Fruit fly (Drosophila melanogaster) whole organism, pupa: ENCODE measurements around the gene Phyhd1.

Experiments
- Snoo ChIP-seq: fragments of 200-800 bp; sonication (Bioruptor generic); optimal IDR thresholded peaks from 3 replicates; lab custom pipeline; 2017; ENCODE audit warnings: missing biosample characterization, mild to moderate bottlenecking, missing genetic modification characterization, inconsistent platforms
- rn ChIP-seq: fragments of 200-800 bp; sonication (Bioruptor generic); IDR thresholded peaks from 2 replicates; pipeline ENCODE4 v1.3.6; 2022; ENCODE audit warnings: missing biosample characterization, missing genetic modification characterization

DNA sequence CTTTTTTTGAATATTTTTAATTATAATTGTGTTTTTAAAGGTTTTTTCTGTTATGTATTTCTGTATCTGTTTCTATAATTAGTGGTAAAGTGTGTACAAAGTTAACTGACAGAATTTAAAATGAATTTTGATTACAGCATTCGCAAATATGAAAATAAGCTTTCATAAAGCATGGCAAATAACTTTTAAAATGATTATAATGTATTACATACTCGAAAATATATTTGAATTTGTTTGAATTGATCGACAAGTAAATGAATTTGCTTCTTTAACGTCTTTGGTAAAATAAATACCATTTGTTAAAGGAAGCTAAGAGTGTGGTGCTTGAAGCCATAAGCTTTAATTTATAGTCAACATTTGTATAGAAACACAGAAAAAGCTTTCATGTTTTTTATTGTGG lies 30.4 kb upstream of the Phyhd1 start, which contains the start of gene CG14689:
- TF ChIP-seq Snoo (tag; lab: Kevin White, UChicago) (no peak), rn (GFP tag; lab: Robert Waterston, UW) (no peak)
